Fruit fly (Drosophila melanogaster): Measurements from ENCODE around the gene CG12320.

CG12320 gene

dm6 chr3R:18283441-18283840 is 30.9 kb upstream of the CG12320 start, which contains the start of the genes CG14312 and CG8064 (continued):
- TF ChIP-seq CG14710 (tag; optimal IDR thresholded peaks at IDR 0.05) (peak; percentile 32), CG16813 (GFP tag; IDR thresholded peaks at IDR 0.05; ENCODE audit: partially characterized antibody) (peak; percentile 68), CG34422 (GFP tag; IDR thresholded peaks at IDR 0.05) (peak; percentile 61; the same call in 1 of the 3 replicates), CG4282 (GFP tag; optimal IDR thresholded peaks at IDR 0.05) (no peak), CG8478 (optimal IDR thresholded peaks at IDR 0.05) (no peak), ash1 (GFP tag; optimal IDR thresholded peaks at IDR 0.05) (no peak), CG7987 (GFP tag; optimal IDR thresholded peaks at IDR 0.05) (no peak), nmo (GFP tag; optimal IDR thresholded peaks at IDR 0.05) (peak; percentile 30), slbo (GFP tag; IDR thresholded peaks at IDR 0.05) (no peak), CG2116 (GFP tag; optimal IDR thresholded peaks at IDR 0.05) (peak; percentile 76), CG8944 (GFP tag; optimal IDR thresholded peaks at IDR 0.05) (no peak), Dp (GFP tag; optimal IDR thresholded peaks at IDR 0.05) (peak; percentile 81), Side (GFP tag; optimal IDR thresholded peaks at IDR 0.05) (no peak), CG16815 (GFP tag; optimal IDR thresholded peaks at IDR 0.05) (no peak), B-H1 (GFP tag; IDR thresholded peaks at IDR 0.05) (no peak), phol (tag; optimal IDR thresholded peaks at IDR 0.05) (peak; percentile 15), CG43689 (GFP tag; IDR thresholded peaks at IDR 0.05) (no peak), br (optimal IDR thresholded peaks at IDR 0.05) (no peak), CG11696 (GFP tag; IDR thresholded peaks at IDR 0.05) (no peak), nerfin-2 (GFP tag; IDR thresholded peaks at IDR 0.05; ENCODE audit: partially characterized antibody) (peak; percentile 30; the same call in 1 of the 2 replicates), zfh1 (GFP tag; IDR thresholded peaks at IDR 0.05) (0 out of 3 replicates have a peak, but pooled peaks have one; percentile 15), ato (GFP tag; IDR thresholded peaks at IDR 0.05; ENCODE audit: partially characterized antibody) (peak; percentile 54; the same call in 1 of the 2 replicates), YL-1 (GFP tag; optimal IDR thresholded peaks at IDR 0.05) (peak; percentile 93), pzg (GFP tag; optimal IDR thresholded peaks at IDR 0.05) (peak; percentile 93), stc (GFP tag; IDR thresholded peaks at IDR 0.05) (no peak), hb (GFP tag; IDR thresholded peaks at IDR 0.05; ENCODE audit: partially characterized antibody) (0 out of 3 replicates have a peak, but pooled peaks have one; percentile 37), fu2 (GFP tag; optimal IDR thresholded peaks at IDR 0.05) (no peak), trem (tag; optimal IDR thresholded peaks at IDR 0.05) (peak; percentile 99), Lhr (GFP tag; optimal IDR thresholded peaks at IDR 0.05) (peak; percentile 48), CG6175 (GFP tag; IDR thresholded peaks at IDR 0.05) (no peak), prd (optimal IDR thresholded peaks at IDR 0.05) (no peak), prd (GFP tag; IDR thresholded peaks at IDR 0.05) (no peak), E2f2 (GFP tag; IDR thresholded peaks at IDR 0.05) (peak; percentile 88), hbn (GFP tag; IDR thresholded peaks at IDR 0.05; ENCODE audit: partially characterized antibody) (peak; percentile 65), vnd (GFP tag; IDR thresholded peaks at IDR 0.05; ENCODE audit: partially characterized antibody) (peak; percentile 44; the same call in 1 of the 3 replicates), crp (GFP tag; optimal IDR thresholded peaks at IDR 0.05) (peak in 1 of 2 experiments; percentile 32), her (GFP tag; optimal IDR thresholded peaks at IDR 0.05) (peak; percentile 12), Dref (GFP tag; IDR thresholded peaks at IDR 0.05) (peak; percentile 94), Stat92E (GFP tag; optimal IDR thresholded peaks at IDR 0.05) (no peak), HLH4C (GFP tag; IDR thresholded peaks at IDR 0.05; ENCODE audit: partially characterized antibody) (peak; percentile 66), Mrtf (GFP tag; IDR thresholded peaks at IDR 0.05) (no peak), Doc3 (GFP tag; IDR thresholded peaks at IDR 0.05; ENCODE audit: partially characterized antibody) (peak; percentile 21; the same call in 1 of the 3 replicates), gro (GFP tag; optimal IDR thresholded peaks at IDR 0.05) (peak; percentile 10), bowl (GFP tag; IDR thresholded peaks at IDR 0.05) (no peak), CG12391 (tag; optimal IDR thresholded peaks at IDR 0.05) (no peak), NFAT (GFP tag; IDR thresholded peaks at IDR 0.05) (no peak), CG3847 (GFP tag; IDR thresholded peaks at IDR 0.05) (peak; percentile 76), MBD-R2 (GFP tag; IDR thresholded peaks at IDR 0.05) (peak; percentile 78), CG11247 (GFP tag; IDR thresholded peaks at IDR 0.05) (no peak), MESR4 (GFP tag; optimal IDR thresholded peaks at IDR 0.05) (peak; percentile 62), unc-4 (GFP tag; IDR thresholded peaks at IDR 0.05; ENCODE audit: partially characterized antibody) (peak; percentile 66)

Measured in whole organism, embryonic.